Fruit fly (Drosophila melanogaster) whole organism, prepupa: ENCODE measurements around the gene ry.

Experiments used
- CG10669 ChIP-seq: fragments of 200-800 bp; sonication (Bioruptor generic); optimal IDR thresholded peaks from 3 replicates; lab custom pipeline; 2018; ENCODE audit warnings: missing biosample characterization, mild to moderate bottlenecking, missing genetic modification characterization, moderate library complexity
- CG11294 ChIP-seq: fragments of 200-800 bp; sonication (Bioruptor generic); IDR thresholded peaks from 2 replicates; pipeline ENCODE4 v1.3.6; 2022; ENCODE audit warnings: missing biosample characterization, missing genetic modification characterization
- CG11762 ChIP-seq: fragments of 200-800 bp; sonication (Bioruptor generic); optimal IDR thresholded peaks from 3 replicates; lab custom pipeline; 2016; ENCODE audit warnings: missing biosample characterization, missing genetic modification characterization; ENCODE audit not compliant: insufficient read depth
- CG1621 ChIP-seq: fragments of 200-800 bp; sonication (Bioruptor generic); optimal IDR thresholded peaks from 3 replicates; lab custom pipeline; 2018; ENCODE audit warnings: missing biosample characterization, mild to moderate bottlenecking, missing genetic modification characterization
- CG16779 ChIP-seq: fragments of 200-800 bp; sonication (Bioruptor generic); optimal IDR thresholded peaks from 3 replicates; lab custom pipeline; 2017; ENCODE audit warnings: missing biosample characterization, mild to moderate bottlenecking, missing genetic modification characterization
- CG31627 ChIP-seq: fragments of 200-800 bp; sonication (Bioruptor generic); optimal IDR thresholded peaks from 3 replicates; lab custom pipeline; 2016; ENCODE audit warnings: missing biosample characterization, missing genetic modification characterization
- CG3919 ChIP-seq: fragments of 200-800 bp; sonication (Bioruptor generic); optimal IDR thresholded peaks from 3 replicates; lab custom pipeline; 2016; ENCODE audit warnings: missing biosample characterization, missing genetic modification characterization
- CG4318 ChIP-seq: fragments of 200-800 bp; sonication (Bioruptor generic); optimal IDR thresholded peaks from 3 replicates; lab custom pipeline; 2017; ENCODE audit warnings: missing biosample characterization, mild to moderate bottlenecking, missing genetic modification characterization
- CG6163 ChIP-seq: fragments of 200-800 bp; sonication (Bioruptor generic); IDR thresholded peaks from 3 replicates; pipeline ENCODE4 v1.3.6; 2022; ENCODE audit warnings: missing biosample characterization, missing genetic modification characterization
- CG6808 ChIP-seq: fragments of 200-800 bp; sonication (Bioruptor generic); optimal IDR thresholded peaks from 3 replicates; lab custom pipeline; 2017; ENCODE audit warnings: missing biosample characterization, missing genetic modification characterization, mild to moderate bottlenecking, moderate library complexity, missing genetic modification reagents
- CG8319 ChIP-seq: fragments of 200-800 bp; sonication (Bioruptor generic); optimal IDR thresholded peaks from 3 replicates; lab custom pipeline; 2016; ENCODE audit warnings: missing biosample characterization, missing genetic modification characterization
- CG8632 ChIP-seq: fragments of 200-800 bp; sonication (Bioruptor generic); optimal IDR thresholded peaks from 3 replicates; lab custom pipeline; 2016; ENCODE audit warnings: missing biosample characterization, missing genetic modification characterization
- CG9139 ChIP-seq: fragments of 200-800 bp; sonication (Bioruptor generic); optimal IDR thresholded peaks from 3 replicates; lab custom pipeline; 2017; ENCODE audit warnings: missing biosample characterization, mild to moderate bottlenecking, missing genetic modification characterization
- Eip75B ChIP-seq: fragments of 200-800 bp; sonication (Bioruptor generic); optimal IDR thresholded peaks from 3 replicates; lab custom pipeline; 2016; ENCODE audit warnings: missing biosample characterization, missing genetic modification characterization
- Eip78C ChIP-seq: fragments of 200-800 bp; sonication (Bioruptor generic); peaks from one replicate; lab custom pipeline; 2016; ENCODE audit warnings: missing biosample characterization, missing genetic modification characterization
- Ets21C ChIP-seq: fragments of 200-800 bp; sonication (Bioruptor generic); optimal IDR thresholded peaks from 3 replicates; lab custom pipeline; 2016; ENCODE audit warnings: missing biosample characterization, missing genetic modification characterization
- Ets96B ChIP-seq: fragments of 200-800 bp; optimal IDR thresholded peaks from 2 replicates; lab custom pipeline; 2019; ENCODE audit warnings: missing biosample characterization, mild to moderate bottlenecking, missing genetic modification characterization, moderate library complexity
- Gug ChIP-seq: fragments of 200-800 bp; sonication (Bioruptor generic); IDR thresholded peaks from 2 replicates; pipeline ENCODE4 v1.3.6; 2022; ENCODE audit warnings: missing biosample characterization, missing genetic modification characterization
- Hr38 ChIP-seq: sonication (Bioruptor generic); optimal IDR thresholded peaks from 2 replicates; lab custom pipeline; 2016; ENCODE audit warnings: missing biosample characterization, missing genetic modification characterization
- Hr39 ChIP-seq: fragments of 200-800 bp; sonication (Bioruptor generic); optimal IDR thresholded peaks from 2 replicates; lab custom pipeline; 2016; ENCODE audit warnings: missing biosample characterization, missing genetic modification characterization
- Hr4 ChIP-seq: fragments of 200-800 bp; sonication (Bioruptor generic); optimal IDR thresholded peaks from 3 replicates; lab custom pipeline; 2016; ENCODE audit warnings: missing biosample characterization, missing genetic modification characterization
- Met ChIP-seq: fragments of 200-800 bp; sonication (Bioruptor generic); optimal IDR thresholded peaks from 3 replicates; lab custom pipeline; 2016; ENCODE audit warnings: missing biosample characterization, missing genetic modification characterization
- OdsH ChIP-seq: fragments of 200-800 bp; sonication (Bioruptor generic); optimal IDR thresholded peaks from 3 replicates; lab custom pipeline; 2016; ENCODE audit warnings: missing biosample characterization, missing genetic modification characterization
- Smox ChIP-seq: fragments of 200-800 bp; sonication (Bioruptor generic); optimal IDR thresholded peaks from 3 replicates; lab custom pipeline; 2016; ENCODE audit warnings: missing biosample characterization, missing genetic modification characterization
- Sox102F ChIP-seq: fragments of 200-800 bp; sonication (Bioruptor generic); optimal IDR thresholded peaks from 2 replicates; lab custom pipeline; 2016; ENCODE audit warnings: missing biosample characterization, mild to moderate bottlenecking, missing genetic modification characterization
- Sox14 ChIP-seq: fragments of 200-800 bp; sonication (Bioruptor generic); optimal IDR thresholded peaks from 3 replicates; lab custom pipeline; 2016; ENCODE audit warnings: missing biosample characterization, missing genetic modification characterization
- Sox15 ChIP-seq: fragments of 200-800 bp; sonication (Bioruptor generic); optimal IDR thresholded peaks from 3 replicates; lab custom pipeline; 2016; ENCODE audit warnings: missing biosample characterization, missing genetic modification characterization
- acj6 ChIP-seq: fragments of 200-800 bp; sonication (Bioruptor generic); optimal IDR thresholded peaks from 3 replicates; lab custom pipeline; 2016; ENCODE audit warnings: missing biosample characterization, missing genetic modification characterization
- cyc ChIP-seq: fragments of 200-800 bp; sonication (Bioruptor generic); optimal IDR thresholded peaks from 3 replicates; lab custom pipeline; 2016; ENCODE audit warnings: missing biosample characterization, missing genetic modification characterization
- dac ChIP-seq: fragments of 200-800 bp; sonication (Bioruptor generic); optimal IDR thresholded peaks from 2 replicates; lab custom pipeline; 2017; ENCODE audit warnings: missing biosample characterization, mild to moderate bottlenecking, missing genetic modification characterization
- dsx ChIP-seq: fragments of 200-800 bp; optimal IDR thresholded peaks from 3 replicates; lab custom pipeline; 2019; ENCODE audit warnings: missing biosample characterization, mild to moderate bottlenecking, missing genetic modification characterization, moderate library complexity; ENCODE audit not compliant: poor library complexity, severe bottlenecking
- eg ChIP-seq: fragments of 200-800 bp; sonication (Bioruptor generic); IDR thresholded peaks from 3 replicates; pipeline ENCODE4 v1.3.6; 2022; ENCODE audit warnings: missing biosample characterization, missing genetic modification characterization
- esn ChIP-seq: fragments of 200-800 bp; sonication (Bioruptor generic); optimal IDR thresholded peaks from 2 replicates; lab custom pipeline; 2016; ENCODE audit warnings: missing biosample characterization, mild to moderate bottlenecking, missing genetic modification characterization, moderate library complexity
- fd59A ChIP-seq: fragments of 200-800 bp; sonication (Bioruptor generic); optimal IDR thresholded peaks from 2 replicates; lab custom pipeline; 2017; ENCODE audit warnings: missing biosample characterization, mild to moderate bottlenecking, missing genetic modification characterization, missing genetic modification reagents
- fd85E ChIP-seq: fragments of 200-800 bp; sonication (Bioruptor generic); optimal IDR thresholded peaks from 3 replicates; lab custom pipeline; 2016; ENCODE audit warnings: missing biosample characterization, missing genetic modification characterization
- lz ChIP-seq: fragments of 200-800 bp; sonication (Bioruptor generic); optimal IDR thresholded peaks from 3 replicates; lab custom pipeline; 2016; ENCODE audit warnings: missing biosample characterization, missing genetic modification characterization
- pdm3 ChIP-seq: fragments of 200-800 bp; sonication (Bioruptor generic); optimal IDR thresholded peaks from 3 replicates; lab custom pipeline; 2016; ENCODE audit warnings: missing biosample characterization, missing genetic modification characterization
- salr ChIP-seq, 2 experiments: fragments of 200-800 bp; sonication (Bioruptor generic); optimal IDR thresholded peaks; 3 replicates each; lab custom pipeline; 2016 to 2018; ENCODE audit warnings: missing biosample characterization in 2 of 2, missing genetic modification characterization in 2 of 2, mild to moderate bottlenecking in 1 of 2
- svp ChIP-seq: fragments of 200-800 bp; sonication (Bioruptor generic); peaks from one replicate; lab custom pipeline; 2016; ENCODE audit warnings: missing biosample characterization, missing genetic modification characterization
- topi ChIP-seq: fragments of 200-800 bp; sonication (Bioruptor generic); optimal IDR thresholded peaks from 3 replicates; lab custom pipeline; 2016; ENCODE audit warnings: missing biosample characterization, missing genetic modification characterization
- vri ChIP-seq: fragments of 200-800 bp; sonication (Bioruptor generic); optimal IDR thresholded peaks from 3 replicates; lab custom pipeline; 2016; ENCODE audit warnings: missing biosample characterization, mild to moderate bottlenecking, missing genetic modification characterization

ry gene

DNA sequence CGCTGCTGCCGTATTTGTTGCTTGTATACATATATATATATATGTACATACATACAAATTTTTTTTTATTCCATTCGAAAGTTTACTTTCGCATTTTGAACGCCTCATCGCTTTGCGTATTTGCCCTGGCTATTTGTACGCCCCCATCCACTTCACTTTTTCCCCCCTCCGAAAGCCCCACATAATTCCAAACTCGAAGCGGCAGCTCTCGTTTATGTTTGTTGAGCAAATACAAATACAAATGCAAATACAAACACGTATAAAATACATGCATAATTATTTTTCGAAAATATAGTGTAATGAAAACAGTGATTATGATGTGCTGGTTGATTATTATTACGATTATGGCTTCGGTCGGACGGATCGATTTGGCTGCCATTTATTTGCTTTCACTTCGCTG lies 35.7 kb downstream of the ry start (continued):
- TF ChIP-seq CG11762 (GFP tag; lab: Kevin White, UChicago) (no peak), CG3919 (GFP tag; lab: Kevin White, UChicago) (peak; percentile 28), topi (GFP tag; lab: Kevin White, UChicago) (peak; percentile 7), cyc (GFP tag; lab: Kevin White, UChicago) (no peak), CG11294 (no peak), salr (GFP tag; optimal IDR thresholded peaks at IDR 0.05; lab: Kevin White, UChicago) (no peak), Hr38 (no peak), CG4318 (GFP tag; lab: Kevin White, UChicago) (no peak), CG8632 (peak; percentile 38), Hr39 (no peak), Eip78C (peak; percentile 56), CG9139 (GFP tag; lab: Kevin White, UChicago) (no peak), Sox14 (GFP tag; lab: Kevin White, UChicago) (no peak), Eip75B (GFP tag; lab: Kevin White, UChicago) (no peak), eg (GFP tag; lab: Robert Waterston, UW) (no peak), Ets21C (GFP tag; lab: Kevin White, UChicago) (no peak), CG31627 (GFP tag; lab: Kevin White, UChicago) (no peak), CG16779 (tag; lab: Kevin White, UChicago) (no peak), dac (GFP tag; lab: Kevin White, UChicago) (no peak), fd85E (GFP tag; lab: Kevin White, UChicago) (no peak), fd59A (GFP tag; lab: Kevin White, UChicago) (no peak), Gug (no peak), CG6808 (GFP tag; lab: Kevin White, UChicago) (no peak), acj6 (peak; percentile 10), CG1621 (tag; lab: Kevin White, UChicago) (no peak), lz (GFP tag; lab: Kevin White, UChicago) (peak; percentile 25), Met (GFP tag; lab: Kevin White, UChicago) (peak; percentile 29), svp (GFP tag; lab: Kevin White, UChicago) (peak; percentile 42), CG6163 (GFP tag; lab: Robert Waterston, UW) (0 out of 3 replicates have a peak, but pooled peaks have one; percentile 46), Sox102F (GFP tag; lab: Kevin White, UChicago) (peak; percentile 44), pdm3 (no peak), OdsH (GFP tag; lab: Kevin White, UChicago) (peak; percentile 14), Hr4 (GFP tag; lab: Kevin White, UChicago) (no peak), Sox15 (GFP tag; lab: Kevin White, UChicago) (no peak), esn (GFP tag; lab: Kevin White, UChicago) (peak; percentile 60)

DNA sequence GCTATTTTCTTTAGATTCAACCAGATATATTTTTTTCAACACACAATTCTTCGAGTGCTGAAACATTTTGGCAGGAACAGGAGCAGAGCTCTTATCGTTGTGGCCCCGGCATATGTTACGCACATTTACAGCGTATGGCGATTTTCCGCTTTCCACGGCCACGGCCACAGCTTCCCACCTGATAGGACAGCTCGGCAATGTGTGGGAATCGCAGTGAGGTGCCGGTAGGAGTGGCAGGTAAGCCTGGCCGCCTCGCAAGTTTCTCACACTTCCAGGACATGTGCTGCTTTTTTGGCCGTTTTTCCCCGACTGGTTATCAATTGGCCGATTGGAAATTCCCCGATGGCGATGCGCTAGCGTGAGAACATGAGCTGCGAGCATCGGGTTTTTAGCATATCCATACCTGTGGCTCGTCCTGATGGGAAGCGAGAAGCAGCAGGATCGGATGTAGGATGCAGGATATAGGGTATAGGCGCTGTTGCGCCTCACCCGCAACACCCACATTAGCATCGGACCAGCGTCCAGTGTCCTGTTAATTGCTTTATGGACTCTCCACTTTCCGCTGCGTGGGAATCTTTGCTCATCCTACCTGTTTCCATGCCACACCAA lies 37.8 kb downstream of the ry start:
- no peak for TF ChIP-seq vri (GFP tag; lab: Kevin White, UChicago)
- TF ChIP-seq CG6163 (GFP tag; lab: Robert Waterston, UW): no peak
- TF ChIP-seq CG31627 (GFP tag; lab: Kevin White, UChicago): no peak
- TF ChIP-seq CG10669 (GFP tag; lab: Kevin White, UChicago): no peak
- no peak for TF ChIP-seq CG8319
- no peak for TF ChIP-seq dac (GFP tag; lab: Kevin White, UChicago)
- TF ChIP-seq Smox (GFP tag; lab: Kevin White, UChicago): no peak
- no peak for TF ChIP-seq Ets96B (tag; lab: Kevin White, UChicago)
- TF ChIP-seq CG6808 (GFP tag; lab: Kevin White, UChicago): no peak
- TF ChIP-seq dsx (GFP tag; lab: Kevin White, UChicago): no peak
- TF ChIP-seq CG11294: no peak
